Worm (Caenorhabditis elegans) whole organism, late embryonic: ENCODE results near the gene ttr-6.
A peak's percentile ranks its signal among the peaks of the same experiment; 100 is the strongest.

Experiments
- C38D4.7 ChIP-seq: fragments of 200-800 bp; sonication (Bioruptor generic); optimal IDR thresholded peaks from 2 replicates; lab custom pipeline; 2018; ENCODE audit warnings: mild to moderate bottlenecking, missing genetic modification characterization, moderate library complexity, missing compliant biosample characterization
- T23F11.4 ChIP-seq: fragments of 200-800 bp; sonication (Bioruptor generic); optimal IDR thresholded peaks from 2 replicates; lab custom pipeline; 2018; ENCODE audit warnings: mild to moderate bottlenecking, missing genetic modification characterization, missing compliant biosample characterization
- Y22D7AL.16 ChIP-seq: sonication (generic microtip); optimal IDR thresholded peaks from 2 replicates; lab custom pipeline; 2016; ENCODE audit warnings: missing genetic modification characterization, missing compliant biosample characterization
- ceh-19 ChIP-seq: fragments of 200-800 bp; sonication (Bioruptor generic); optimal IDR thresholded peaks from 2 replicates; lab custom pipeline; 2018; ENCODE audit warnings: mild to moderate bottlenecking, missing genetic modification characterization, missing compliant biosample characterization
- ceh-22 ChIP-seq: sonication (generic microtip); optimal IDR thresholded peaks from 2 replicates; lab custom pipeline; 2017; ENCODE audit warnings: missing biosample characterization, missing genetic modification characterization
- ceh-30 ChIP-seq: fragments of 150-350 bp; optimal IDR thresholded peaks from 2 replicates; lab custom pipeline; 2014; ENCODE audit warnings: missing biosample characterization, missing genetic modification characterization
- ceh-45 ChIP-seq: fragments of 200-800 bp; sonication (Bioruptor generic); IDR thresholded peaks from 2 replicates; pipeline ENCODE4 v1.3.6; 2022; ENCODE audit warnings: missing genetic modification reagents, missing genetic modification characterization, missing compliant biosample characterization
- ceh-48 ChIP-seq: sonication (generic microtip); optimal IDR thresholded peaks from 2 replicates; lab custom pipeline; 2016; ENCODE audit warnings: missing genetic modification characterization, inconsistent platforms, missing compliant biosample characterization
- dve-1 ChIP-seq: sonication (generic microtip); optimal IDR thresholded peaks from 2 replicates; lab custom pipeline; 2017; ENCODE audit warnings: antibody characterized with exemption, mild to moderate bottlenecking, missing genetic modification characterization, missing compliant biosample characterization
- elt-2 ChIP-seq: sonication (generic microtip); optimal IDR thresholded peaks from 2 replicates; lab custom pipeline; 2016; ENCODE audit warnings: missing genetic modification reagents, missing genetic modification characterization, missing compliant biosample characterization
- elt-4 ChIP-seq: sonication (generic microtip); optimal IDR thresholded peaks from 2 replicates; lab custom pipeline; 2016; ENCODE audit warnings: missing genetic modification characterization, missing compliant biosample characterization
- ets-4 ChIP-seq: sonication (generic microtip); optimal IDR thresholded peaks from 2 replicates; lab custom pipeline; 2016; ENCODE audit warnings: missing genetic modification characterization, missing compliant biosample characterization
- eyg-1 ChIP-seq: sonication (generic microtip); optimal IDR thresholded peaks from 2 replicates; lab custom pipeline; 2016; ENCODE audit warnings: missing genotype, missing genetic modification characterization, missing compliant biosample characterization
- gmeb-2 ChIP-seq: sonication (generic microtip); optimal IDR thresholded peaks from 2 replicates; lab custom pipeline; 2016; ENCODE audit warnings: missing genetic modification characterization, inconsistent platforms, missing compliant biosample characterization
- hlh-13 ChIP-seq: fragments of 200-800 bp; sonication (Bioruptor generic); optimal IDR thresholded peaks from 2 replicates; lab custom pipeline; 2018; ENCODE audit warnings: mild to moderate bottlenecking, missing genetic modification characterization, missing compliant biosample characterization
- hlh-30 ChIP-seq: sonication (generic microtip); optimal IDR thresholded peaks from 2 replicates; lab custom pipeline; 2017; ENCODE audit warnings: antibody characterized with exemption, missing genetic modification characterization, missing compliant biosample characterization; ENCODE audit not compliant: insufficient read depth
- hlh-8 ChIP-seq: sonication (generic microtip); optimal IDR thresholded peaks from 2 replicates; lab custom pipeline; 2016; ENCODE audit warnings: missing genotype, missing genetic modification characterization, missing compliant biosample characterization
- lim-6 ChIP-seq: sonication (generic microtip); optimal IDR thresholded peaks from 2 replicates; lab custom pipeline; 2016; ENCODE audit warnings: missing genetic modification characterization, missing compliant biosample characterization
- lin-11 ChIP-seq: fragments of 200-800 bp; sonication (Bioruptor generic); optimal IDR thresholded peaks from 2 replicates; lab custom pipeline; 2018; ENCODE audit warnings: mild to moderate bottlenecking, missing genetic modification characterization, missing compliant biosample characterization
- madf-2 ChIP-seq: sonication (generic microtip); optimal IDR thresholded peaks from 2 replicates; lab custom pipeline; 2017; ENCODE audit warnings: missing genetic modification characterization, missing compliant biosample characterization
- mec-3 ChIP-seq: sonication (generic microtip); optimal IDR thresholded peaks from 2 replicates; lab custom pipeline; 2016; ENCODE audit warnings: borderline replicate concordance, missing genetic modification characterization, missing compliant biosample characterization
- nfya-1 ChIP-seq: sonication (generic microtip); optimal IDR thresholded peaks from 2 replicates; lab custom pipeline; 2017; ENCODE audit warnings: missing genetic modification characterization, mild to moderate bottlenecking, missing compliant biosample characterization, antibody characterized with exemption, moderate library complexity
- odd-2 ChIP-seq: sonication (generic microtip); optimal IDR thresholded peaks from 2 replicates; lab custom pipeline; 2017; ENCODE audit warnings: antibody characterized with exemption, mild to moderate bottlenecking, missing genetic modification characterization, missing compliant biosample characterization
- pax-1 ChIP-seq: fragments of 150-350 bp; optimal IDR thresholded peaks from 2 replicates; lab custom pipeline; 2014; ENCODE audit warnings: missing biosample characterization, missing genetic modification characterization
- pha-4 ChIP-seq: fragments of 150-350 bp; optimal IDR thresholded peaks from 2 replicates; lab custom pipeline; 2018; ENCODE audit warnings: missing biosample characterization, missing genetic modification reagents, missing genetic modification characterization
- ref-2 ChIP-seq: sonication (generic microtip); optimal IDR thresholded peaks from 2 replicates; lab custom pipeline; 2016; ENCODE audit warnings: missing genetic modification characterization, missing compliant biosample characterization
- rnt-1 ChIP-seq: sonication (generic microtip); optimal IDR thresholded peaks from 2 replicates; lab custom pipeline; 2016; ENCODE audit warnings: missing genetic modification characterization, missing compliant biosample characterization
- sdc-2 ChIP-seq: sonication (generic microtip); optimal IDR thresholded peaks from 2 replicates; lab custom pipeline; 2016; ENCODE audit warnings: missing genotype, missing genetic modification characterization, missing compliant biosample characterization
- unc-42 ChIP-seq: sonication (generic microtip); optimal IDR thresholded peaks from 2 replicates; lab custom pipeline; 2016; ENCODE audit warnings: missing genotype, missing genetic modification characterization, missing compliant biosample characterization
- unc-55 ChIP-seq: sonication (generic microtip); optimal IDR thresholded peaks from 2 replicates; lab custom pipeline; 2017; ENCODE audit warnings: missing biosample characterization, missing genetic modification reagents, missing genetic modification characterization
- zip-5 ChIP-seq: sonication (generic microtip); optimal IDR thresholded peaks from 2 replicates; lab custom pipeline; 2016; ENCODE audit warnings: missing genetic modification characterization, missing compliant biosample characterization
- ztf-16 ChIP-seq: sonication (generic microtip); optimal IDR thresholded peaks from 2 replicates; lab custom pipeline; 2017; ENCODE audit warnings: missing genetic modification characterization, missing compliant biosample characterization

Gene ttr-6

ce11 chrX:6553634-6554033, 43.3 kb downstream of the ttr-6 start:
- TF ChIP-seq pax-1 (tag; lab: Kevin White, UChicago) (no peak), dve-1 (tag; lab: Kevin White, UChicago) (no peak), hlh-8 (tag; lab: Kevin White, UChicago) (no peak), ceh-19 (GFP tag; lab: Kevin White, UChicago) (no peak), gmeb-2 (tag; lab: Kevin White, UChicago) (no peak), elt-4 (tag; lab: Kevin White, UChicago) (no peak), pha-4 (tag; lab: Kevin White, UChicago) (no peak), ceh-45 (GFP tag; lab: Robert Waterston, UW) (no peak)

ce11 chrX:6552806-6553337, 44.0 kb downstream of the ttr-6 start, which contains the start of gene svh-2:
TSS of gene svh-2 (plus strand) at chrX:6553287.
- TF ChIP-seq lim-6 (tag; lab: Kevin White, UChicago) = no peak
- no peak for TF ChIP-seq unc-55 (GFP tag; lab: Kevin White, UChicago)
- no peak for TF ChIP-seq ceh-22 (tag; lab: Kevin White, UChicago)
- TF ChIP-seq pha-4 (tag; lab: Kevin White, UChicago) = no peak
- TF ChIP-seq mec-3 = no peak
- TF ChIP-seq hlh-30 (tag; lab: Kevin White, UChicago) = no peak
- no peak for TF ChIP-seq T23F11.4 (GFP tag; lab: Kevin White, UChicago)
- TF ChIP-seq rnt-1 (tag; lab: Kevin White, UChicago) = no peak
- no peak for TF ChIP-seq odd-2 (tag; lab: Kevin White, UChicago)
- TF ChIP-seq ceh-48 (tag; lab: Kevin White, UChicago) = no peak
- no peak for TF ChIP-seq zip-5 (tag; lab: Kevin White, UChicago)
- TF ChIP-seq ets-4 (tag; lab: Kevin White, UChicago) = no peak
- TF ChIP-seq elt-2 (tag; lab: Kevin White, UChicago) = no peak
- no peak for TF ChIP-seq ztf-16 (tag; lab: Kevin White, UChicago)
- TF ChIP-seq eyg-1 (tag; lab: Kevin White, UChicago) = no peak

- peak; percentile 83 for TF ChIP-seq elt-2 (tag; lab: Kevin White, UChicago)
- no peak for TF ChIP-seq ref-2 (tag; lab: Kevin White, UChicago)
Measured at ce11 chrX:6551679-6552078, 45.2 kb downstream of the ttr-6 start.

ce11 chrX:6551073-6551652, 45.8 kb downstream of the ttr-6 start:
- TF ChIP-seq ceh-30 (tag; lab: Kevin White, UChicago) (no peak), T23F11.4 (GFP tag; lab: Kevin White, UChicago) (no peak), ztf-16 (tag; lab: Kevin White, UChicago) (no peak), ceh-48 (tag; lab: Kevin White, UChicago) (no peak), unc-42 (tag; lab: Kevin White, UChicago) (no peak), Y22D7AL.16 (tag; lab: Kevin White, UChicago) (no peak), nfya-1 (no peak), madf-2 (tag; lab: Kevin White, UChicago) (no peak), ceh-45 (GFP tag; lab: Robert Waterston, UW) (no peak), hlh-13 (no peak), elt-4 (tag; lab: Kevin White, UChicago) (no peak), ceh-22 (tag; lab: Kevin White, UChicago) (no peak), C38D4.7 (GFP tag; lab: Kevin White, UChicago) (no peak), rnt-1 (tag; lab: Kevin White, UChicago) (no peak), lin-11 (tag; lab: Kevin White, UChicago) (no peak), hlh-8 (tag; lab: Kevin White, UChicago) (no peak), sdc-2 (tag; lab: Kevin White, UChicago) (no peak)
